Worm (Caenorhabditis elegans) whole organism, L1 larva: ENCODE measurements around the gene srz-95.

Experiments
- C04F5.9 ChIP-seq: sonication (generic microtip); optimal IDR thresholded peaks from 2 replicates; lab custom pipeline; 2016; ENCODE audit warnings: missing genetic modification characterization, missing compliant biosample characterization
- C34B4.2 ChIP-seq: sonication (generic microtip); optimal IDR thresholded peaks from 2 replicates; lab custom pipeline; 2017; ENCODE audit warnings: mild to moderate bottlenecking, missing genetic modification characterization, missing compliant biosample characterization
- F16B12.6 ChIP-seq: fragments of 150-350 bp; optimal IDR thresholded peaks from 2 replicates; lab custom pipeline; 2014; ENCODE audit warnings: missing biosample characterization, missing genetic modification characterization
- aha-1 ChIP-seq: fragments of 150-350 bp; optimal IDR thresholded peaks from 2 replicates; lab custom pipeline; 2014; ENCODE audit warnings: missing biosample characterization, missing genetic modification characterization
- alr-1 ChIP-seq: fragments of 200-800 bp; sonication (Bioruptor generic); optimal IDR thresholded peaks from 2 replicates; lab custom pipeline; 2018; ENCODE audit warnings: borderline replicate concordance, mild to moderate bottlenecking, missing genetic modification characterization, missing compliant biosample characterization
- ama-1 ChIP-seq: fragments of 150-350 bp; optimal IDR thresholded peaks from 2 replicates; lab custom pipeline; 2014
- blmp-1 ChIP-seq: fragments of 150-350 bp; optimal IDR thresholded peaks from 2 replicates; lab custom pipeline; 2014; ENCODE audit warnings: missing biosample characterization, missing genetic modification characterization
- ceh-63 ChIP-seq: fragments of 200-800 bp; sonication (Bioruptor generic); optimal IDR thresholded peaks from 2 replicates; lab custom pipeline; 2018; ENCODE audit warnings: mild to moderate bottlenecking, missing genetic modification characterization, missing compliant biosample characterization
- ceh-82 ChIP-seq, 3 experiments: fragments of 150-350 bp in 1 of 3; sonication (generic microtip) in 2 of 3; optimal IDR thresholded peaks; 2 replicates each; lab custom pipeline; 2014 to 2017; ENCODE audit warnings: missing biosample characterization in 3 of 3, missing genetic modification characterization in 3 of 3
- ceh-90 ChIP-seq: sonication (generic microtip); optimal IDR thresholded peaks from 2 replicates; lab custom pipeline; 2016; ENCODE audit warnings: missing genetic modification characterization, missing compliant biosample characterization
- dpl-1 ChIP-seq, 3 experiments: fragments of 150-350 bp in 2 of 3; sonication (generic microtip) in 1 of 3; optimal IDR thresholded peaks; 2 replicates each; lab custom pipeline; 2014 to 2017; ENCODE audit warnings: missing biosample characterization in 3 of 3, missing genetic modification characterization in 3 of 3, missing genetic modification reagents in 3 of 3
- efl-1 ChIP-seq, 4 experiments: fragments of 150-350 bp; optimal IDR thresholded peaks in 3 of 4; peaks in 1 of 4; 1 replicate in 1 of 4; 2 replicates in 3 of 4; lab custom pipeline; 2014; ENCODE audit warnings: missing biosample characterization in 2 of 4, missing genetic modification characterization in 2 of 4, missing genetic modification reagents in 2 of 4
- efl-3 ChIP-seq: fragments of 200-800 bp; sonication (Bioruptor generic); optimal IDR thresholded peaks from 2 replicates; lab custom pipeline; 2018; ENCODE audit warnings: mild to moderate bottlenecking, missing genetic modification characterization, missing compliant biosample characterization
- egl-27 ChIP-seq, 2 experiments: fragments of 150-350 bp in 1 of 2; sonication (generic microtip); optimal IDR thresholded peaks; 3 replicates each; lab custom pipeline; 2017 to 2018; ENCODE audit warnings: missing biosample characterization in 2 of 2, missing genetic modification characterization in 2 of 2, missing genetic modification reagents in 2 of 2
- elt-2 ChIP-seq: sonication (generic microtip); optimal IDR thresholded peaks from 2 replicates; lab custom pipeline; 2016; ENCODE audit warnings: missing genetic modification characterization, mild to moderate bottlenecking, inconsistent platforms, missing compliant biosample characterization, missing genetic modification reagents
- elt-3 ChIP-seq, 6 experiments: fragments of 150-350 bp in 1 of 6; sonication (generic microtip); optimal IDR thresholded peaks; 2 replicates each; lab custom pipeline; 2017 to 2018; ENCODE audit warnings: missing biosample characterization in 6 of 6, missing genetic modification characterization in 6 of 6, inconsistent platforms in 1 of 6
- fkh-10 ChIP-seq: sonication (generic microtip); optimal IDR thresholded peaks from 2 replicates; lab custom pipeline; 2017; ENCODE audit warnings: missing biosample characterization, missing genetic modification reagents, missing genetic modification characterization
- fkh-4 ChIP-seq: sonication (generic microtip); optimal IDR thresholded peaks from 2 replicates; lab custom pipeline; 2016; ENCODE audit warnings: missing compliant biosample characterization, missing genetic modification characterization, borderline replicate concordance
- grh-1 ChIP-seq: fragments of 200-800 bp; sonication (Bioruptor generic); IDR thresholded peaks from 2 replicates; pipeline ENCODE4 v1.3.6; 2022; ENCODE audit warnings: missing genetic modification reagents, missing genetic modification characterization, missing compliant biosample characterization
- hlh-17 ChIP-seq: fragments of 200-800 bp; sonication (Bioruptor generic); optimal IDR thresholded peaks from 2 replicates; lab custom pipeline; 2018; ENCODE audit warnings: missing genetic modification characterization, mild to moderate bottlenecking, missing compliant biosample characterization, moderate library complexity, borderline replicate concordance
- hpl-2 ChIP-seq: fragments of 150-350 bp; optimal IDR thresholded peaks from 2 replicates; lab custom pipeline; 2014; ENCODE audit warnings: missing biosample characterization, missing genetic modification reagents, missing genetic modification characterization
- jun-1 ChIP-seq: fragments of 150-350 bp; optimal IDR thresholded peaks from 2 replicates; lab custom pipeline; 2014; ENCODE audit warnings: missing biosample characterization, missing genetic modification reagents, missing genetic modification characterization
- lin-13 ChIP-seq: fragments of 150-350 bp; optimal IDR thresholded peaks from 2 replicates; lab custom pipeline; 2014; ENCODE audit warnings: missing biosample characterization, missing genetic modification reagents, missing genetic modification characterization
- lin-14 ChIP-seq: fragments of 200-800 bp; sonication (Bioruptor generic); optimal IDR thresholded peaks from 2 replicates; lab custom pipeline; 2018; ENCODE audit warnings: mild to moderate bottlenecking, missing genetic modification characterization, moderate library complexity, missing compliant biosample characterization
- lin-15B ChIP-seq: fragments of 150-350 bp; sonication (generic microtip); optimal IDR thresholded peaks from 3 replicates; lab custom pipeline; 2014; ENCODE audit warnings: missing biosample characterization, missing genetic modification characterization
- lir-3 ChIP-seq: sonication (generic microtip); optimal IDR thresholded peaks from 2 replicates; lab custom pipeline; 2016; ENCODE audit warnings: mild to moderate bottlenecking, missing genetic modification characterization, moderate library complexity, missing compliant biosample characterization; ENCODE audit not compliant: poor library complexity
- lsy-2 ChIP-seq, 2 experiments: fragments of 150-350 bp; optimal IDR thresholded peaks; 2 replicates each; lab custom pipeline; 2014; ENCODE audit warnings: missing biosample characterization in 2 of 2, missing genetic modification characterization in 2 of 2
- mdl-1 ChIP-seq, 2 experiments: fragments of 150-350 bp; optimal IDR thresholded peaks; 2 replicates each; lab custom pipeline; 2014 to 2017; ENCODE audit warnings: missing biosample characterization in 2 of 2, missing genetic modification characterization in 2 of 2, inconsistent platforms in 1 of 2
- mef-2 ChIP-seq: fragments of 150-350 bp; optimal IDR thresholded peaks from 2 replicates; lab custom pipeline; 2014; ENCODE audit warnings: missing biosample characterization, missing genetic modification characterization
- mep-1 ChIP-seq: fragments of 150-350 bp; optimal IDR thresholded peaks from 2 replicates; lab custom pipeline; 2014; ENCODE audit warnings: missing biosample characterization, missing genetic modification characterization
- nhr-237 ChIP-seq: fragments of 150-350 bp; optimal IDR thresholded peaks from 2 replicates; lab custom pipeline; 2014; ENCODE audit warnings: missing biosample characterization, missing genetic modification characterization
- nhr-28 ChIP-seq: fragments of 150-350 bp; optimal IDR thresholded peaks from 2 replicates; lab custom pipeline; 2014; ENCODE audit warnings: missing biosample characterization, missing genetic modification characterization
- nhr-47 ChIP-seq: sonication (generic microtip); optimal IDR thresholded peaks from 2 replicates; lab custom pipeline; 2016; ENCODE audit warnings: mild to moderate bottlenecking, missing genetic modification characterization, moderate library complexity, missing compliant biosample characterization
- nhr-77 ChIP-seq: fragments of 150-350 bp; optimal IDR thresholded peaks from 2 replicates; lab custom pipeline; 2014; ENCODE audit warnings: missing biosample characterization, missing genetic modification characterization
- nhr-84 ChIP-seq: sonication (generic microtip); optimal IDR thresholded peaks from 2 replicates; lab custom pipeline; 2017; ENCODE audit warnings: missing biosample characterization, missing genetic modification characterization
- nhr-90 ChIP-seq: sonication (generic microtip); optimal IDR thresholded peaks from 2 replicates; lab custom pipeline; 2016; ENCODE audit warnings: mild to moderate bottlenecking, missing genetic modification characterization, missing compliant biosample characterization; ENCODE audit not compliant: poor library complexity
- pqm-1 ChIP-seq: sonication (generic microtip); optimal IDR thresholded peaks from 3 replicates; lab custom pipeline; 2017; ENCODE audit warnings: missing biosample characterization, missing genetic modification characterization
- skn-1 ChIP-seq: fragments of 150-350 bp; optimal IDR thresholded peaks from 2 replicates; lab custom pipeline; 2014; ENCODE audit warnings: missing biosample characterization, missing genetic modification characterization
- snu-23 ChIP-seq: sonication (generic microtip); optimal IDR thresholded peaks from 2 replicates; lab custom pipeline; 2016; ENCODE audit warnings: missing genetic modification characterization, missing compliant biosample characterization
- sptf-1 ChIP-seq: fragments of 150-350 bp; optimal IDR thresholded peaks from 2 replicates; lab custom pipeline; 2014; ENCODE audit warnings: missing biosample characterization, missing genetic modification characterization
- sup-37 ChIP-seq: fragments of 200-800 bp; sonication (Bioruptor generic); optimal IDR thresholded peaks from 2 replicates; lab custom pipeline; 2018; ENCODE audit warnings: mild to moderate bottlenecking, missing genetic modification characterization, missing compliant biosample characterization
- unc-62 ChIP-seq: fragments of 150-350 bp; optimal IDR thresholded peaks from 2 replicates; lab custom pipeline; 2014; ENCODE audit warnings: missing biosample characterization, missing genetic modification reagents, missing genetic modification characterization
- xbp-1 ChIP-seq: sonication (generic microtip); optimal IDR thresholded peaks from 2 replicates; lab custom pipeline; 2016; ENCODE audit warnings: missing genetic modification characterization, missing compliant biosample characterization
- zag-1 ChIP-seq: fragments of 150-350 bp; optimal IDR thresholded peaks from 2 replicates; lab custom pipeline; 2014; ENCODE audit warnings: missing biosample characterization, missing genetic modification characterization
- ztf-4 ChIP-seq: fragments of 150-350 bp; optimal IDR thresholded peaks from 2 replicates; lab custom pipeline; 2014; ENCODE audit warnings: missing biosample characterization, missing genetic modification characterization

Gene srz-95

DNA sequence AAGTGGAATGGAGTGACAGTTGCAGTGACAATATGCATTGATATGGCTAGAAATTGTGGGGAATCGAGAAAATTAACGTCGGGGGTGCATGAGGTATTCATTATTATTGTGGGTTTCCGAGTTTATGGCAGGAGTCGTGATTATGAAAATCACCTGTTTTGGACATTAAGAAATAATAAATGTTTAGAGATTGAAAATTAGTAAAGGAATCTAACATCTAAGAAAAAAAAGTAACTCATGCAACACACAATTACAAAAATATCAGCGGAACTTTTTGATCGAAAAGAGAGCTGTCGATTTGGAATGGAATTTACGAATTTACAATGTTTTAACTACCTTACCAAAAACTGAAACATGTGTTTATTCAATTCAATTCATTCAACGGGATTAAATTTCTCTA lies 37.1 kb upstream of the srz-95 start, which contains the start of gene srh-206:
Gene srh-206, minus strand, starts transcription at position 101 of the 400 bp plus-strand sequence.
- TF ChIP-seq egl-27 (tag; optimal IDR thresholded peaks at IDR 0.05; lab: Kevin White, UChicago) (no peak), mef-2 (tag; lab: Kevin White, UChicago) (no peak), nhr-77 (tag; lab: Kevin White, UChicago) (no peak), dpl-1 (GFP tag; optimal IDR thresholded peaks at IDR 0.05; lab: Kevin White, UChicago) (no peak), ceh-82 (tag; optimal IDR thresholded peaks at IDR 0.05; lab: Kevin White, UChicago) (no peak), aha-1 (tag; lab: Kevin White, UChicago) (no peak), snu-23 (GFP tag; lab: Kevin White, UChicago) (no peak)
- TF ChIP-seq, all 84 proteins: peak for 0

DNA sequence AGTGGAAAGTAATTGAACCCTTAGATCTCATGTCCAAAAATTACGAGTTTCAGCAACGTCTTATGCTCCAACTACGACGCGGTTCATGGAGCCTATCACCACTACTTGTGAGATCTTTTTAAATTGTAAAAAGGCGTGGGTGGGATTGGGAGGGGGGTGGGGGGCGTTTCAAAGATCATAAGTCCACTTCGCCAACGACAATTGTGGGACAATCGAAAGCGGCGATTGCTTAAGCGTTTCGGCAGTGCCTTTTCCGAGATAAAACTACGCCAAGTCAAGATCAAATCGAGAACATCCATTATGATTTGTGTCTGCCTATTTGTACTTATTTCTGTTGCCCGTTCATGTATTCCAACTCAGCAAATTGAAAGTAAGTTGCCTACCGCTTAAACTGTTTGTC lies 35.6 kb upstream of the srz-95 start, which contains the start of gene clec-239:
Gene clec-239, plus strand, starts transcription at position 301 of the 400 bp plus-strand sequence.
- TF ChIP-seq elt-2 (tag; lab: Kevin White, UChicago) (no peak), pqm-1 (no peak), grh-1 (GFP tag; lab: Robert Waterston, UW) (no peak), fkh-4 (tag; lab: Kevin White, UChicago) (no peak)
- TF ChIP-seq, all 84 proteins: peak for 0

DNA sequence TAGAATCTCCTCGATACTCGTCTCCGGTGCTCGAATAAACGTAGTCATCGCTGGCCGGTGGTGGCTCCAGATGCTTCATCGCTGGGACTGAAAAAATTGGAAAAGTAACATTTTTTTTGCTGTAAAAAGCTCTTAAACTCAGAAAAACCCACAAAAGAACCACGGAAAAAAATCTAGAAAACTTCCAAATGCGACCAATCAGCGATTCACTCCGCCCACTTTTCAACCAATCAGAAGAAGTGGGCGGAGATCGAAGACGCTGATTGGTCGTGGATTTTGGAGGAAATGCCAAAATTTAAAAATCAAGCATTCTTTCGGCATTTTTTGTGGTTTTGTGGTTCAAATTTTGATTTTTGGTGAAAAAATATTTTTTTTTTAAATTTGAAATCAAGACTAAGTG lies 32.9 kb upstream of the srz-95 start:
- TF ChIP-seq F16B12.6 (tag; lab: Kevin White, UChicago): no peak
- no peak for TF ChIP-seq sup-37
- TF ChIP-seq jun-1 (tag; lab: Kevin White, UChicago): no peak
- TF ChIP-seq efl-1 (optimal IDR thresholded peaks at IDR 0.05; lab: Kevin White, UChicago): no peak
- peak in 1 of 2 experiments; percentile 85 for TF ChIP-seq efl-1 (GFP tag; optimal IDR thresholded peaks at IDR 0.05 in 1 of 2; lab: Kevin White, UChicago)
- TF ChIP-seq hpl-2 (GFP tag; lab: Kevin White, UChicago): no peak

DNA sequence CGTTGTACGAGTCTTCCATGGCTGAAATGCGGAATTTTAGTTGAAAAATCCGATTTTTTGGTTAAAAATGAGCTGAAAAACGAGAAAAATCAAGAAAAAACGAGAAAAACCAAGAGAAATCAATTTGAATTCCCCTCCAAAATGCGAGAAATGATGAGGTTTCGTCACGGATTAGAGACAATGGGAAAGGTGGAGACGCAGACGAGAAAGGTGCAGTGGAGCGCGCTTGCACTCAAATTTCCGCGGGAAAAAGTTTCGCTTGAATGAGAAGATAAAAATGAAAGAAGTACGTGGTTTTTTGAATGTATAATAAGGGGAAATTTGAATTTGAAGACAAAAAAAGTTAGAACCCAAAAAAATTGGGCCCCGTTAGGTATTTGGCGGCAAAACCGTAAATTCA lies 26.2 kb upstream of the srz-95 start, which contains the start of gene efl-1:
Gene efl-1, minus strand, starts transcription at position 21 of the 400 bp plus-strand sequence.
- peak; percentile 88 for TF ChIP-seq nhr-237 (tag; lab: Kevin White, UChicago)
- TF ChIP-seq ama-1 (lab: Kevin White, UChicago): no peak
- no peak for TF ChIP-seq lir-3 (tag; lab: Kevin White, UChicago)
- TF ChIP-seq efl-3 (GFP tag; lab: Kevin White, UChicago): no peak
- peak; percentile 86 for TF ChIP-seq fkh-10 (GFP tag; lab: Kevin White, UChicago)
- TF ChIP-seq ceh-90 (tag; lab: Kevin White, UChicago): peak; percentile 58
- TF ChIP-seq unc-62: peak; percentile 49
- TF ChIP-seq mep-1 (tag; lab: Kevin White, UChicago): peak; percentile 94
- TF ChIP-seq nhr-28: no peak
- TF ChIP-seq C34B4.2 (tag; lab: Kevin White, UChicago): peak; percentile 38
- TF ChIP-seq mdl-1 (tag; optimal IDR thresholded peaks at IDR 0.05; lab: Kevin White, UChicago): peak in 1 of 2 experiments; percentile 78
- peak; percentile 84 for TF ChIP-seq ztf-4
- TF ChIP-seq zag-1 (tag; lab: Kevin White, UChicago): peak; percentile 8
- TF ChIP-seq jun-1 (tag; lab: Kevin White, UChicago): peak; percentile 84
- TF ChIP-seq sptf-1 (tag; lab: Kevin White, UChicago): no peak
- TF ChIP-seq lsy-2 (tag; optimal IDR thresholded peaks at IDR 0.05; lab: Kevin White, UChicago): peak; percentile 93 to 95
- peak in 2 of 6 experiments; percentile 76 to 93 for TF ChIP-seq elt-3 (tag; optimal IDR thresholded peaks at IDR 0.05; lab: Kevin White, UChicago)
- peak; percentile 81 for TF ChIP-seq sup-37
- peak; percentile 59 for TF ChIP-seq F16B12.6 (tag; lab: Kevin White, UChicago)
- TF ChIP-seq lin-14 (GFP tag; lab: Kevin White, UChicago): peak; percentile 95
- TF ChIP-seq nhr-47 (tag; lab: Kevin White, UChicago): peak; percentile 97
- TF ChIP-seq skn-1 (tag; lab: Kevin White, UChicago): peak; percentile 94
- TF ChIP-seq C04F5.9 (tag; lab: Kevin White, UChicago): peak; percentile 52
- no peak for TF ChIP-seq pqm-1
- TF ChIP-seq blmp-1 (tag; lab: Kevin White, UChicago): peak; percentile 65
- TF ChIP-seq hlh-17 (GFP tag; lab: Kevin White, UChicago): no peak
- peak; percentile 95 for TF ChIP-seq nhr-90
- TF ChIP-seq lin-15B (tag; lab: Kevin White, UChicago): peak; percentile 89
- no peak for TF ChIP-seq nhr-84 (tag; lab: Kevin White, UChicago)
- no peak for TF ChIP-seq egl-27 (tag; optimal IDR thresholded peaks at IDR 0.05; lab: Kevin White, UChicago)
- no peak for TF ChIP-seq hpl-2 (GFP tag; lab: Kevin White, UChicago)
- TF ChIP-seq lin-13 (GFP tag; lab: Kevin White, UChicago): peak; percentile 91
- peak; percentile 98 for TF ChIP-seq xbp-1 (tag; lab: Kevin White, UChicago)
- peak; percentile 60 for TF ChIP-seq aha-1 (tag; lab: Kevin White, UChicago)
- TF ChIP-seq alr-1 (tag; lab: Kevin White, UChicago): no peak
- no peak for TF ChIP-seq ceh-63
